Fruit fly (Drosophila melanogaster) whole organism, adult: ENCODE results near the gene Hipk.

Experiments used
- CG11617 ChIP-seq: fragments of 200-800 bp; sonication (Bioruptor generic); optimal IDR thresholded peaks from 2 replicates; lab custom pipeline; 2017; ENCODE audit warnings: mild to moderate bottlenecking, missing biosample characterization, missing genetic modification reagents, missing genetic modification characterization
- CG12768 ChIP-seq: fragments of 200-800 bp; sonication (Bioruptor generic); optimal IDR thresholded peaks from 2 replicates; lab custom pipeline; 2017; ENCODE audit warnings: missing biosample characterization, missing genetic modification characterization, mild to moderate bottlenecking, moderate library complexity, missing genetic modification reagents
- CG14711 ChIP-seq: fragments of 200-800 bp; sonication (Bioruptor generic); optimal IDR thresholded peaks from 2 replicates; lab custom pipeline; 2018; ENCODE audit warnings: missing biosample characterization, mild to moderate bottlenecking, missing genetic modification characterization, moderate library complexity
- CG1620 ChIP-seq: fragments of 200-800 bp; sonication (Bioruptor generic); optimal IDR thresholded peaks from 2 replicates; lab custom pipeline; 2016; ENCODE audit warnings: missing biosample characterization, missing genetic modification characterization
- CG33017 ChIP-seq: fragments of 200-800 bp; sonication (Bioruptor generic); optimal IDR thresholded peaks from 2 replicates; lab custom pipeline; 2018; ENCODE audit warnings: missing biosample characterization, mild to moderate bottlenecking, missing genetic modification characterization, moderate library complexity
- CG5204 ChIP-seq: fragments of 200-800 bp; sonication (Bioruptor generic); optimal IDR thresholded peaks from 2 replicates; lab custom pipeline; 2016; ENCODE audit warnings: missing biosample characterization, missing genetic modification characterization
- CG7045 ChIP-seq: fragments of 200-800 bp; sonication (Bioruptor generic); optimal IDR thresholded peaks from 2 replicates; lab custom pipeline; 2017; ENCODE audit warnings: missing biosample characterization, mild to moderate bottlenecking, missing genetic modification characterization
- CG7101 ChIP-seq: fragments of 200-800 bp; sonication (Bioruptor generic); optimal IDR thresholded peaks from 2 replicates; lab custom pipeline; 2018; ENCODE audit warnings: missing biosample characterization, mild to moderate bottlenecking, missing genetic modification characterization, moderate library complexity
- Clk ChIP-seq: fragments of 200-800 bp; sonication (Bioruptor generic); optimal IDR thresholded peaks from 2 replicates; lab custom pipeline; 2017; ENCODE audit warnings: missing biosample characterization, missing genetic modification characterization
- Crg-1 ChIP-seq: fragments of 200-800 bp; sonication (Bioruptor generic); optimal IDR thresholded peaks from 2 replicates; lab custom pipeline; 2016; ENCODE audit warnings: missing biosample characterization, missing genetic modification characterization
- Hr96 ChIP-seq: fragments of 200-800 bp; sonication (Bioruptor generic); optimal IDR thresholded peaks from 2 replicates; lab custom pipeline; 2016; ENCODE audit warnings: missing biosample characterization, missing genetic modification characterization
- Mnt ChIP-seq: fragments of 200-800 bp; sonication (Bioruptor generic); optimal IDR thresholded peaks from 2 replicates; lab custom pipeline; 2016; ENCODE audit warnings: missing biosample characterization, mild to moderate bottlenecking, missing genetic modification characterization
- bab1 ChIP-seq: fragments of 200-800 bp; sonication (Bioruptor generic); optimal IDR thresholded peaks from 3 replicates; lab custom pipeline; 2019; ENCODE audit warnings: missing biosample characterization, mild to moderate bottlenecking, missing genetic modification characterization, moderate library complexity
- cic ChIP-seq: fragments of 200-800 bp; sonication (Bioruptor generic); optimal IDR thresholded peaks from 2 replicates; lab custom pipeline; 2017; ENCODE audit warnings: missing biosample characterization, mild to moderate bottlenecking, missing genetic modification characterization, moderate library complexity
- cnc ChIP-seq, 2 experiments: fragments of >200 bp; optimal IDR thresholded peaks; 2 replicates each; lab custom pipeline; 2017
- kay ChIP-seq: fragments of 200-800 bp; sonication (Bioruptor generic); peaks from one replicate; lab custom pipeline; 2016; ENCODE audit warnings: missing biosample characterization, missing genetic modification characterization, borderline replicate concordance
- ovo ChIP-seq: fragments of 200-800 bp; sonication (Bioruptor generic); optimal IDR thresholded peaks from 2 replicates; lab custom pipeline; 2016; ENCODE audit warnings: missing biosample characterization, missing genetic modification characterization
- pad ChIP-seq: fragments of 200-800 bp; sonication (Bioruptor generic); optimal IDR thresholded peaks from 3 replicates; lab custom pipeline; 2017; ENCODE audit warnings: missing biosample characterization, missing genetic modification characterization, mild to moderate bottlenecking, moderate library complexity, missing genetic modification reagents
- tj ChIP-seq: fragments of 200-800 bp; sonication (Bioruptor generic); optimal IDR thresholded peaks from 3 replicates; lab custom pipeline; 2017; ENCODE audit warnings: missing biosample characterization, mild to moderate bottlenecking, missing genetic modification characterization, moderate library complexity
- toe ChIP-seq: fragments of 200-800 bp; sonication (Bioruptor generic); optimal IDR thresholded peaks from 2 replicates; lab custom pipeline; 2016; ENCODE audit warnings: missing biosample characterization, missing genetic modification characterization

Gene Hipk

DNA sequence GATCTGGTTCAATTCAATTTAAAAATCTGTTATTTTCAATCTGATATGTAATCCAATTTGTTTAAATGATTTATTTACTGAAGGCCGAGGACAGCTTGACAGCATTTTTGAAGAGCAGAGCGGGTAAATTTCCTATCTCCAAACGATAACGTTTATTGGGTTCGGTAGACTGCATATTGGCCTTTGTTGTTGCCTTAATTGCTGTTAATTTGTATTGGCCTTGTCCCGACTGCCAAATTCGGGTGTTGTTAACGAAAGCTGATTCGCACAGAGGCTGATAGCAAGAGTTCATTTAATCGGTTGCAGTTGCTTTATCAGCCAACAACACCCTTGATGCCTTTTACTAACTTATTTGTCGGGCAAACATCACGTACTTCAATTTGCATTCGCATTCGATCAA lies 58.2 kb downstream of the Hipk start:
- TF ChIP-seq cic (GFP tag; lab: Kevin White, UChicago) (no peak), CG12768 (no peak), CG7101 (tag; lab: Kevin White, UChicago) (no peak), toe (GFP tag; lab: Kevin White, UChicago) (no peak), pad (GFP tag; lab: Kevin White, UChicago) (no peak), bab1 (GFP tag; lab: Kevin White, UChicago) (no peak), Crg-1 (GFP tag; lab: Kevin White, UChicago) (no peak), tj (no peak), Hr96 (no peak), CG11617 (GFP tag; lab: Kevin White, UChicago) (no peak), CG33017 (tag; lab: Kevin White, UChicago) (no peak), cnc (optimal IDR thresholded peaks at IDR 0.05; lab: Kevin White, UChicago) (no peak)

dm6 chr3L:601559-602136 lies 58.8 kb downstream of the Hipk start:
- no peak for TF ChIP-seq CG12768
- no peak for TF ChIP-seq CG7045 (GFP tag; lab: Kevin White, UChicago)
- peak; percentile 89 for TF ChIP-seq tj
- no peak for TF ChIP-seq Mnt (GFP tag; lab: Kevin White, UChicago)
- no peak for TF ChIP-seq CG14711
- TF ChIP-seq cic (GFP tag; lab: Kevin White, UChicago), result no peak
- no peak for TF ChIP-seq kay (GFP tag; lab: Kevin White, UChicago)
- no peak for TF ChIP-seq CG33017 (tag; lab: Kevin White, UChicago)

DNA sequence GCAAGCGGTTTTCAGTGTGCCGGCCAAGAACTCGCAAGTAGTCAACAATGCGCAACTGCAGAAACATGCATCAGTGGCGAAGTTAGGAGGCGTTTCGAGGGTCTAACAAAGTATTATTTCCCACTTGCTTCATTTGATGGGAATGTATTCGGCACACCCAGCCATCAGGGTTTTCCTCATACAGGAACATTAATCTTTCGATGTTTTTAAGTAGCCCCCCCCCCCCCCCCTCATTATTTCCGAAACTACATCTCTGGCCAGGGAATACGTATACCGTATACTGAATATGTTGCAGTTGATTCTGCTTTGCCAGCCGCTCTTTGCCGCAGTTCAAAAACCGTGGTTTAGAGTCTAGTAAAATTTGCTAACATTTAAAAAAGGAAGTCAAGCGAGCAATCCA lies 59.7 kb downstream of the Hipk start:
- no peak for TF ChIP-seq cic (GFP tag; lab: Kevin White, UChicago)
- TF ChIP-seq tj, result peak; percentile 50

DNA sequence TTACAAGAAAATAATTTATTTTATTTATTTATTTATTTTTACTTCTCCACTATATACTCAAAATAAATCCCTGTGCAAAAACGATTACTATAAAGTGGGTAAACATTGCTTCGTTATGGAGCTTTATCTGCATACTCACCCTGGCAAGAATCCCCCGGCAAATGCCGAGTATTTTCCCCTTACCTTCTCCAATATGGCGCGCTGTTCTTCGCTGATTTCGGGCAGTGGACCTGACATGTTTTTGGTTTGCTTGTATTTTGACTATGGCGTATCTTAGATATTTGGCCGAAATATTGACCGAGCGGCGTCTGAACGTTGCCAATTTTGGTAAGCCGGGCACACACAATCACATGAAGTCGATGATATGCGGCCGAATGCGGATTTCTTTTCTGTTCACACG lies 60.3 kb downstream of the Hipk start:
- TF ChIP-seq CG7101 (tag; lab: Kevin White, UChicago) (no peak), CG14711 (no peak), CG7045 (GFP tag; lab: Kevin White, UChicago) (no peak), pad (GFP tag; lab: Kevin White, UChicago) (no peak), tj (no peak), ovo (GFP tag; lab: Kevin White, UChicago) (no peak), Clk (GFP tag; lab: Kevin White, UChicago) (no peak)

dm6 chr3L:603847-604550 lies 61.1 kb downstream of the Hipk start, which contains the start of gene CG13893:
Gene CG13893 (minus strand): TSS chr3L:604008.
- peak; percentile 54 for TF ChIP-seq CG7101 (tag; lab: Kevin White, UChicago)
- TF ChIP-seq pad (GFP tag; lab: Kevin White, UChicago), result peak; percentile 14
- no peak for TF ChIP-seq Clk (GFP tag; lab: Kevin White, UChicago)
- TF ChIP-seq toe (GFP tag; lab: Kevin White, UChicago), result no peak
- TF ChIP-seq Hr96, result peak; percentile 65
- peak; percentile 3 for TF ChIP-seq CG14711
- no peak for TF ChIP-seq ovo (GFP tag; lab: Kevin White, UChicago)
- TF ChIP-seq CG7045 (GFP tag; lab: Kevin White, UChicago), result peak; percentile 58
- no peak for TF ChIP-seq cnc (optimal IDR thresholded peaks at IDR 0.05; lab: Kevin White, UChicago)
- TF ChIP-seq CG11617 (GFP tag; lab: Kevin White, UChicago), result peak; percentile 6
- peak; percentile 57 for TF ChIP-seq tj
- peak; percentile 73 for TF ChIP-seq CG12768
- TF ChIP-seq Mnt (GFP tag; lab: Kevin White, UChicago), result peak; percentile 56
- peak; percentile 34 for TF ChIP-seq CG33017 (tag; lab: Kevin White, UChicago)
- TF ChIP-seq CG5204 (GFP tag; lab: Kevin White, UChicago), result no peak
- peak; percentile 71 for TF ChIP-seq cic (GFP tag; lab: Kevin White, UChicago)
- peak; percentile 62 for TF ChIP-seq kay (GFP tag; lab: Kevin White, UChicago)
- TF ChIP-seq Crg-1 (GFP tag; lab: Kevin White, UChicago), result no peak
- peak; percentile 72 for TF ChIP-seq bab1 (GFP tag; lab: Kevin White, UChicago)
- peak; percentile 20 for TF ChIP-seq CG1620 (GFP tag; lab: Kevin White, UChicago)

- TF ChIP-seq bab1 (GFP tag; lab: Kevin White, UChicago) (no peak), Mnt (GFP tag; lab: Kevin White, UChicago) (no peak), CG12768 (peak; percentile 33), toe (GFP tag; lab: Kevin White, UChicago) (no peak)
These were observed 61.8 kb downstream of the Hipk start for dm6 chr3L:604701-605100.
